Worm (Caenorhabditis elegans) whole organism, L4 larva: ENCODE measurements around the gene ccep-135.

Experiments
- D1046.2 ChIP-seq: fragments of 200-800 bp; sonication (Bioruptor generic); IDR thresholded peaks from 2 replicates; pipeline ENCODE4 v1.3.6; 2022; ENCODE audit warnings: missing genetic modification characterization, missing compliant biosample characterization
- F10B5.3 ChIP-seq: sonication (generic microtip); optimal IDR thresholded peaks from 2 replicates; lab custom pipeline; 2016; ENCODE audit warnings: mild to moderate bottlenecking, missing genetic modification characterization, missing compliant biosample characterization
- R02D3.7 ChIP-seq: fragments of 150-350 bp; sonication (generic microtip); optimal IDR thresholded peaks from 3 replicates; lab custom pipeline; 2014; ENCODE audit warnings: missing biosample characterization, missing genetic modification characterization
- T20F7.1 ChIP-seq: fragments of 200-800 bp; sonication (Bioruptor generic); optimal IDR thresholded peaks from 2 replicates; lab custom pipeline; 2018; ENCODE audit warnings: mild to moderate bottlenecking, missing genetic modification characterization, missing compliant biosample characterization
- Y75B8A.6 ChIP-seq: fragments of 200-800 bp; sonication (Bioruptor generic); IDR thresholded peaks from 2 replicates; pipeline ENCODE4 v1.3.6; 2022; ENCODE audit warnings: missing genetic modification reagents, missing genetic modification characterization, missing compliant biosample characterization
- ZK337.2 ChIP-seq: fragments of 200-800 bp; sonication (Bioruptor generic); IDR thresholded peaks from 2 replicates; pipeline ENCODE4 v1.3.6; 2022; ENCODE audit warnings: missing genetic modification reagents, missing genetic modification characterization, missing compliant biosample characterization
- ZK546.5 ChIP-seq, 2 experiments: sonication (generic microtip); optimal IDR thresholded peaks; 2 replicates each; lab custom pipeline; 2017; ENCODE audit warnings: missing biosample characterization in 2 of 2, missing genetic modification characterization in 2 of 2
- aha-1 ChIP-seq: fragments of 150-350 bp; peaks from one replicate; lab custom pipeline; 2014; ENCODE audit warnings: missing biosample characterization, missing genetic modification characterization
- aly-2 ChIP-seq: sonication (generic microtip); optimal IDR thresholded peaks from 2 replicates; lab custom pipeline; 2018; ENCODE audit warnings: missing biosample characterization, missing genetic modification characterization
- arid-1 ChIP-seq: fragments of 200-800 bp; sonication (Bioruptor generic); conservative IDR thresholded peaks from 2 replicates; pipeline ENCODE4 v1.3.6; 2022; ENCODE audit warnings: missing genetic modification reagents, missing genetic modification characterization, missing compliant biosample characterization
- ceh-44 ChIP-seq: fragments of 200-800 bp; sonication (Bioruptor generic); IDR thresholded peaks from 2 replicates; pipeline ENCODE4 v1.3.6; 2022; ENCODE audit warnings: missing genetic modification reagents, missing genetic modification characterization, missing compliant biosample characterization
- ceh-62 ChIP-seq: sonication (generic microtip); optimal IDR thresholded peaks from 2 replicates; lab custom pipeline; 2017; ENCODE audit warnings: missing biosample characterization, missing genetic modification characterization
- ceh-82 ChIP-seq: sonication (generic microtip); optimal IDR thresholded peaks from 2 replicates; lab custom pipeline; 2017; ENCODE audit warnings: missing biosample characterization, missing genetic modification characterization
- ces-1 ChIP-seq: fragments of 150-350 bp; sonication (generic microtip); optimal IDR thresholded peaks from 4 replicates; lab custom pipeline; 2014; ENCODE audit warnings: missing biosample characterization, missing genetic modification reagents, missing genetic modification characterization
- cey-2 ChIP-seq: sonication (generic microtip); optimal IDR thresholded peaks from 3 replicates; lab custom pipeline; 2017; ENCODE audit warnings: missing genetic modification characterization, mild to moderate bottlenecking, missing compliant biosample characterization, antibody characterized with exemption, borderline replicate concordance; ENCODE audit not compliant: insufficient read depth
- daf-19 ChIP-seq: fragments of 200-800 bp; sonication (Bioruptor generic); conservative IDR thresholded peaks from 2 replicates; pipeline ENCODE4 v1.3.6; 2022; ENCODE audit warnings: missing genetic modification characterization, missing compliant biosample characterization
- dmd-6 ChIP-seq: fragments of 200-800 bp; sonication (Bioruptor generic); IDR thresholded peaks from 2 replicates; pipeline ENCODE4 v1.3.6; 2022; ENCODE audit warnings: missing genetic modification reagents, missing genetic modification characterization, missing compliant biosample characterization
- dmd-8 ChIP-seq: fragments of 200-800 bp; sonication (Bioruptor generic); IDR thresholded peaks from 2 replicates; pipeline ENCODE4 v1.3.6; 2022; ENCODE audit warnings: missing genetic modification characterization, missing compliant biosample characterization
- dmd-9 ChIP-seq: fragments of 200-800 bp; sonication (Bioruptor generic); IDR thresholded peaks from 2 replicates; pipeline ENCODE4 v1.3.6; 2022; ENCODE audit warnings: missing genetic modification reagents, missing genetic modification characterization, missing compliant biosample characterization
- egl-27 ChIP-seq: sonication (generic microtip); optimal IDR thresholded peaks from 3 replicates; lab custom pipeline; 2017; ENCODE audit warnings: missing biosample characterization, missing genetic modification reagents, missing genetic modification characterization
- egl-43 ChIP-seq: fragments of 200-800 bp; sonication (Bioruptor generic); IDR thresholded peaks from 2 replicates; pipeline ENCODE4 v1.3.6; 2022; ENCODE audit warnings: missing genetic modification reagents, missing genetic modification characterization, missing compliant biosample characterization
- fkh-10 ChIP-seq: fragments of 150-350 bp; optimal IDR thresholded peaks from 2 replicates; lab custom pipeline; 2014; ENCODE audit warnings: missing biosample characterization, missing genetic modification reagents, missing genetic modification characterization
- gei-8 ChIP-seq: fragments of 200-800 bp; sonication (Bioruptor generic); optimal IDR thresholded peaks from 2 replicates; lab custom pipeline; 2018; ENCODE audit warnings: mild to moderate bottlenecking, missing genetic modification characterization, missing compliant biosample characterization
- hif-1 ChIP-seq, 2 experiments: sonication (generic microtip); optimal IDR thresholded peaks; 2 replicates each; lab custom pipeline; 2016 to 2017; ENCODE audit warnings: missing compliant biosample characterization in 2 of 2, missing genetic modification characterization in 2 of 2, missing genetic modification reagents in 2 of 2, missing genotype in 2 of 2, mild to moderate bottlenecking in 1 of 2
- hlh-30 ChIP-seq: sonication (generic microtip); optimal IDR thresholded peaks from 2 replicates; lab custom pipeline; 2017; ENCODE audit warnings: antibody characterized with exemption, mild to moderate bottlenecking, missing genetic modification characterization, missing compliant biosample characterization; ENCODE audit not compliant: insufficient read depth
- lin-13 ChIP-seq: fragments of 150-350 bp; optimal IDR thresholded peaks from 2 replicates; lab custom pipeline; 2014; ENCODE audit warnings: missing biosample characterization, missing genetic modification reagents, missing genetic modification characterization
- lin-29 ChIP-seq: fragments of 200-800 bp; sonication (Bioruptor generic); IDR thresholded peaks from 2 replicates; pipeline ENCODE4 v1.3.6; 2022; ENCODE audit warnings: missing genetic modification reagents, missing genetic modification characterization, missing compliant biosample characterization
- lin-38 ChIP-seq: fragments of 200-800 bp; sonication (Bioruptor generic); IDR thresholded peaks from 2 replicates; pipeline ENCODE4 v1.3.6; 2022; ENCODE audit warnings: missing genetic modification reagents, missing genetic modification characterization, missing compliant biosample characterization
- lin-39 ChIP-seq: fragments of 150-350 bp; optimal IDR thresholded peaks from 2 replicates; lab custom pipeline; 2014; ENCODE audit warnings: missing biosample characterization, missing genetic modification reagents, missing genetic modification characterization
- madf-5 ChIP-seq, 2 experiments: fragments of 200-800 bp; sonication (Bioruptor generic); IDR thresholded peaks; 2 replicates each; pipeline ENCODE4 v1.3.6; 2022; ENCODE audit warnings: missing compliant biosample characterization in 2 of 2, missing genetic modification characterization in 2 of 2
- madf-9 ChIP-seq: fragments of 200-800 bp; sonication (Bioruptor generic); conservative IDR thresholded peaks from 2 replicates; pipeline ENCODE4 v1.3.6; 2022; ENCODE audit warnings: missing genetic modification reagents, missing genetic modification characterization, missing compliant biosample characterization
- mdl-1 ChIP-seq, 2 experiments: fragments of 150-350 bp in 1 of 2; sonication (generic microtip) in 1 of 2; optimal IDR thresholded peaks; 2 replicates each; lab custom pipeline; 2014 to 2017; ENCODE audit warnings: missing biosample characterization in 2 of 2, missing genetic modification characterization in 2 of 2
- mep-1 ChIP-seq: fragments of 150-350 bp; sonication (generic microtip); optimal IDR thresholded peaks from 3 replicates; lab custom pipeline; 2014; ENCODE audit warnings: missing biosample characterization, missing genetic modification characterization
- nhr-111 ChIP-seq: fragments of 200-800 bp; sonication (Bioruptor generic); optimal IDR thresholded peaks from 2 replicates; lab custom pipeline; 2018; ENCODE audit warnings: mild to moderate bottlenecking, missing genetic modification characterization, missing compliant biosample characterization
- nhr-28 ChIP-seq: fragments of 150-350 bp; optimal IDR thresholded peaks from 2 replicates; lab custom pipeline; 2014; ENCODE audit warnings: missing biosample characterization, missing genetic modification characterization
- nhr-41 ChIP-seq: fragments of 200-800 bp; sonication (Bioruptor generic); IDR thresholded peaks from 2 replicates; pipeline ENCODE4 v1.3.6; 2022; ENCODE audit warnings: missing genetic modification reagents, missing genetic modification characterization, missing compliant biosample characterization
- nhr-48 ChIP-seq: sonication (generic microtip); optimal IDR thresholded peaks from 2 replicates; lab custom pipeline; 2016; ENCODE audit warnings: mild to moderate bottlenecking, missing genetic modification characterization, missing compliant biosample characterization
- nhr-76 ChIP-seq: fragments of 150-350 bp; optimal IDR thresholded peaks from 2 replicates; lab custom pipeline; 2014; ENCODE audit warnings: missing biosample characterization, missing genetic modification characterization
- php-3 ChIP-seq: fragments of 200-800 bp; sonication (Bioruptor generic); IDR thresholded peaks from 2 replicates; pipeline ENCODE4 v1.3.6; 2022; ENCODE audit warnings: missing genetic modification reagents, missing genetic modification characterization, missing compliant biosample characterization
- pqm-1 ChIP-seq: sonication (generic microtip); optimal IDR thresholded peaks from 2 replicates; lab custom pipeline; 2017; ENCODE audit warnings: missing biosample characterization, missing genetic modification characterization
- rbr-2 ChIP-seq: sonication (generic microtip); optimal IDR thresholded peaks from 2 replicates; lab custom pipeline; 2016; ENCODE audit warnings: missing genotype, missing genetic modification characterization, missing compliant biosample characterization
- saeg-2 ChIP-seq: fragments of 200-800 bp; sonication (Bioruptor generic); IDR thresholded peaks from 2 replicates; pipeline ENCODE4 v1.3.6; 2022; ENCODE audit warnings: missing genetic modification reagents, missing genetic modification characterization, missing compliant biosample characterization
- sdz-12 ChIP-seq: fragments of 200-800 bp; sonication (Bioruptor generic); optimal IDR thresholded peaks from 2 replicates; lab custom pipeline; 2018; ENCODE audit warnings: mild to moderate bottlenecking, missing genetic modification characterization, missing compliant biosample characterization
- skn-1 ChIP-seq: fragments of 150-350 bp; optimal IDR thresholded peaks from 2 replicates; lab custom pipeline; 2014; ENCODE audit warnings: missing biosample characterization, missing genetic modification characterization
- snpc-4 ChIP-seq: fragments of 150-350 bp; optimal IDR thresholded peaks from 2 replicates; lab custom pipeline; 2014; ENCODE audit warnings: missing biosample characterization, missing genetic modification characterization
- spr-1 ChIP-seq: sonication (generic microtip); optimal IDR thresholded peaks from 2 replicates; lab custom pipeline; 2016; ENCODE audit warnings: mild to moderate bottlenecking, missing genetic modification characterization, missing compliant biosample characterization
- spr-3 ChIP-seq: fragments of 200-800 bp; sonication (Bioruptor generic); optimal IDR thresholded peaks from 2 replicates; lab custom pipeline; 2018; ENCODE audit warnings: mild to moderate bottlenecking, missing genetic modification characterization, missing compliant biosample characterization
- unc-39 ChIP-seq: sonication (generic microtip); optimal IDR thresholded peaks from 2 replicates; lab custom pipeline; 2017; ENCODE audit warnings: missing biosample characterization, missing genetic modification characterization
- zfp-2 ChIP-seq: sonication (generic microtip); optimal IDR thresholded peaks from 2 replicates; lab custom pipeline; 2016; ENCODE audit warnings: mild to moderate bottlenecking, missing genetic modification characterization, missing compliant biosample characterization
- ztf-11 ChIP-seq: fragments of 150-350 bp; optimal IDR thresholded peaks from 2 replicates; lab custom pipeline; 2014; ENCODE audit warnings: missing biosample characterization, missing genetic modification characterization
- ztf-7 ChIP-seq: fragments of 150-350 bp; optimal IDR thresholded peaks from 2 replicates; lab custom pipeline; 2014; ENCODE audit warnings: missing biosample characterization, missing genetic modification characterization

The ccep-135 gene

DNA sequence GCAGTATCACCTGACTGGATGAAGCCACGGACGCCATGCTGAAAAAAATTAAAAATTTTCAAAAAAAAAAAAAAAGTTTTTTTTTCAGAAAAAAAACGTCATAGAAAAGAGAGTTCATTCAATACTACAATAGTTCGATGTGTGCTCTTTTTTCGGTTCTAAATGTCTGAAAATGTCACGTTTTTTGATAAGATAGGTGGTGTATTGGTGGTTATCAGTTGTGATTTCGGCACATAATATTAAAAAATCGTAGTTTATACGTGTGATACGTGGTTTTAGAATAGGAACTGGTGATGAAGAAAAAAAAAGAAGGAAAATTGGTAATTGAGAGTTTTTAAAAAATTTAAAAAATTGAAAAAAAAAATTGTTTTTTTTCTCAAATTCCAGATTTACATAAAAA lies 25.3 kb downstream of the ccep-135 start (continued):
- TF ChIP-seq egl-43 (no peak), T20F7.1 (GFP tag; lab: Kevin White, UChicago) (no peak), egl-27 (no peak), Y75B8A.6 (GFP tag; lab: Robert Waterston, UW) (no peak), mep-1 (no peak), nhr-48 (peak; percentile 20), mdl-1 (tag; optimal IDR thresholded peaks at IDR 0.05; lab: Kevin White, UChicago) (peak in 1 of 2 experiments; percentile 56), R02D3.7 (no peak), hlh-30 (peak; percentile 13), aly-2 (tag; lab: Kevin White, UChicago) (no peak), lin-29 (GFP tag; lab: Robert Waterston, UW) (no peak), ceh-62 (tag; lab: Kevin White, UChicago) (no peak), dmd-9 (GFP tag; lab: Robert Waterston, UW) (no peak), spr-1 (no peak), D1046.2 (GFP tag; lab: Robert Waterston, UW) (no peak)
- TF ChIP-seq, all 104 proteins: peak for 12

DNA sequence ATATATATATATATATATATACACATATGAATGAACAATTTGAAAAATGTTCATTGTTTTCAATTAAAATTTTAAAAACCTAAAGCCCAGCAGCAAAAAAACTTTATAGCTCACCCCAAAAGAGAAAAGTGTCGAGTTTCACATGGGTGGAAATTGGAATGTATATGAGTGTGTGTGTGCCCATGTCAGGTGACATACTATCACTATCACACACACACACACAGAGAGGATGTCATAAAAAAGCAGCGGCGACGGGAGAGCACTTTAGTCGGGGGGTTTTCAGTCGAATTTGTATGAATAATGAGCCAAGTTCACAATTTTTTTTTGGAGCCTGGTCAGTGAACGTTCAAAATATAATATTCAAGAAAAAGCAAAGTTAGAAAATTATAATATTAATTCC lies 28.3 kb downstream of the ccep-135 start:
- TF ChIP-seq arid-1 (GFP tag; lab: Robert Waterston, UW) (no peak), spr-3 (GFP tag; lab: Kevin White, UChicago) (no peak), nhr-111 (GFP tag; lab: Kevin White, UChicago) (no peak), unc-39 (tag; lab: Kevin White, UChicago) (no peak), sdz-12 (GFP tag; lab: Kevin White, UChicago) (no peak), ZK337.2 (GFP tag; lab: Robert Waterston, UW) (no peak), ZK546.5 (tag; optimal IDR thresholded peaks at IDR 0.05; lab: Kevin White, UChicago) (no peak), ztf-7 (tag; lab: Kevin White, UChicago) (no peak), ceh-82 (tag; lab: Kevin White, UChicago) (no peak), cey-2 (no peak), gei-8 (no peak), nhr-41 (no peak), dmd-8 (GFP tag; lab: Robert Waterston, UW) (no peak), D1046.2 (GFP tag; lab: Robert Waterston, UW) (no peak), hlh-30 (peak; percentile 72), rbr-2 (no peak), fkh-10 (GFP tag; lab: Kevin White, UChicago) (no peak), hif-1 (tag; optimal IDR thresholded peaks at IDR 0.05; lab: Kevin White, UChicago) (peak in 1 of 2 experiments; percentile 3), ceh-44 (GFP tag; lab: Robert Waterston, UW) (no peak), nhr-76 (tag; lab: Kevin White, UChicago) (no peak), lin-13 (GFP tag; lab: Kevin White, UChicago) (no peak), lin-38 (GFP tag; lab: Robert Waterston, UW) (no peak), snpc-4 (no peak), dmd-6 (peak; percentile 65; the same call in 1 of the 2 replicates), pqm-1 (tag; lab: Kevin White, UChicago) (peak; percentile 74), F10B5.3 (no peak), daf-19 (GFP tag; lab: Robert Waterston, UW) (no peak), lin-39 (tag; lab: Kevin White, UChicago) (no peak), skn-1 (tag; lab: Kevin White, UChicago) (no peak), madf-5 (GFP tag; IDR thresholded peaks at IDR 0.05; lab: Robert Waterston, UW) (no peak), mdl-1 (tag; optimal IDR thresholded peaks at IDR 0.05; lab: Kevin White, UChicago) (no peak), mep-1 (no peak), nhr-28 (peak; percentile 85), aha-1 (tag; lab: Kevin White, UChicago) (peak; percentile 6), php-3 (GFP tag; lab: Robert Waterston, UW) (0 out of 2 replicates have a peak, but pooled peaks have one; percentile 37), ztf-11 (tag; lab: Kevin White, UChicago) (no peak), madf-9 (no peak), ces-1 (GFP tag; lab: Kevin White, UChicago) (no peak), ceh-62 (tag; lab: Kevin White, UChicago) (no peak), saeg-2 (no peak), zfp-2 (tag; lab: Kevin White, UChicago) (no peak)
